Worm (Caenorhabditis elegans): ENCODE results near the gene dhps-1.

Gene dhps-1

DNA sequence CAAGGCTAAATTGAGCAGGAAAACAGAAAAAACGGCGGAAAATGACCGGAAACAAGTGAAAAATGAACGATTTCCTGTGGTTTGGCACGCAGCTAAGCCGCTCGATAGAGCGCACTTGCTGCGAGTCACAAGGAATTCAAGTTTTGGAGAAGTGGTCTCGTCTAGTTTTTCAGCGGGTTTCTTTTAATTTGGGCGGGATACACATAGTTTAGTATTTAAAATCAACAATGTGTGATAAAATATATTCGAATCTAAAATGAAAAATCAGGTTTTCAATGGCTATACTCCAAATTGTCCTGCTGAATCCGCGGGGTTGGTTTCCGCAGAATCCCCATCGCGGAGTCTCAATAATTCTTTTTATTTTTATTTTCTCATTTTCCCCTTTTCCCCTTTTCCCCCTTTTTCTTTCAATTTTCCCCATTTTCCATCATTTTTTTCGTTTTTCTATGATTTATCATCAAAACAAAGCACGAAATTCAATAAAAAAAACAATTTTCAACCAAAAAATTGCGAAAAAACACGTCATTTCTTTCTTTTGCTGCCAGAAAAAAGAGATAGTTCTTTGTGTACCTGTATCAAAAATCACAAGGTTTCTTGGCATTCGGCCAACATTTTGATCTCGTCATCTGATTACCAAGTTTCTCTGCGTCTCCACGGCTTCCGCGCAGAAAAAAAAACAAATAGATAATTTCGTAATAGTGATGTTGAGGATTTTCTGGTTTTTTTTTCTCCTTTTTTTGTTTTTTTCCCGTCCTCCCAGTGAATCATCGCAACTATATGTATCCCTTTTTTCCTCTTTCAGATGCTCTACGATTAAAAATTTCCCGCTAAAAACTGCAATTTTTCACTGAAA is 49.5 kb downstream of the dhps-1 start, which contains the start of gene ippk-1:
TSS of gene ippk-1 (plus strand) at position 803 of the 853 bp plus-strand sequence.
- TF ChIP-seq snpc-4 (tag; optimal IDR thresholded peaks at IDR 0.05): no peak
- TF ChIP-seq sma-3 (GFP tag; optimal IDR thresholded peaks at IDR 0.05): peak; percentile 64
- no peak for TF ChIP-seq nhr-12 (tag; optimal IDR thresholded peaks at IDR 0.05)
- peak; percentile 83 for TF ChIP-seq F13H6.1 (tag; optimal IDR thresholded peaks at IDR 0.05)
- peak; percentile 39 for TF ChIP-seq lin-13 (GFP tag; optimal IDR thresholded peaks at IDR 0.05)
- TF ChIP-seq unc-55 (GFP tag; optimal IDR thresholded peaks at IDR 0.05): peak; percentile 65
- peak; percentile 13 for TF ChIP-seq lin-11 (tag; optimal IDR thresholded peaks at IDR 0.05)
- peak; percentile 71 for TF ChIP-seq C34F6.9 (tag; optimal IDR thresholded peaks at IDR 0.05)
- TF ChIP-seq elt-3 (tag; optimal IDR thresholded peaks at IDR 0.05): no peak
- peak; percentile 33 for TF ChIP-seq gmeb-1 (tag; optimal IDR thresholded peaks at IDR 0.05)
- TF ChIP-seq nhr-25 (tag; optimal IDR thresholded peaks at IDR 0.05): peak; percentile 62
- TF ChIP-seq mab-5 (tag; optimal IDR thresholded peaks at IDR 0.05): no peak
- peak; percentile 58 for TF ChIP-seq crh-2 (tag; optimal IDR thresholded peaks at IDR 0.05)
- TF ChIP-seq lsy-2 (tag; optimal IDR thresholded peaks at IDR 0.05): peak; percentile 50 to 64
- TF ChIP-seq nhr-129 (tag; optimal IDR thresholded peaks at IDR 0.05): peak; percentile 64
- TF ChIP-seq nhr-21 (tag; optimal IDR thresholded peaks at IDR 0.05): peak; percentile 26
- TF ChIP-seq R02D3.7 (tag; optimal IDR thresholded peaks at IDR 0.05): no peak
- peak; percentile 52 for TF ChIP-seq sma-9 (GFP tag; optimal IDR thresholded peaks at IDR 0.05)
- no peak for TF ChIP-seq sma-9 (tag; optimal IDR thresholded peaks at IDR 0.05)
- peak; percentile 33 for TF ChIP-seq fos-1 (tag; optimal IDR thresholded peaks at IDR 0.05)
- no peak for TF ChIP-seq alr-1 (tag; optimal IDR thresholded peaks at IDR 0.05)
- peak; percentile 25 for TF ChIP-seq ama-1 (optimal IDR thresholded peaks at IDR 0.05)

Data from whole organism, L2 larva.